Worm (Caenorhabditis elegans): ENCODE results near the gene fbxb-81.
"Not testable (repeated sequence)": the region's sequence is repeated elsewhere in the genome, so short reads cannot be mapped to it uniquely, and the experiment has no call there.

The fbxb-81 gene

DNA sequence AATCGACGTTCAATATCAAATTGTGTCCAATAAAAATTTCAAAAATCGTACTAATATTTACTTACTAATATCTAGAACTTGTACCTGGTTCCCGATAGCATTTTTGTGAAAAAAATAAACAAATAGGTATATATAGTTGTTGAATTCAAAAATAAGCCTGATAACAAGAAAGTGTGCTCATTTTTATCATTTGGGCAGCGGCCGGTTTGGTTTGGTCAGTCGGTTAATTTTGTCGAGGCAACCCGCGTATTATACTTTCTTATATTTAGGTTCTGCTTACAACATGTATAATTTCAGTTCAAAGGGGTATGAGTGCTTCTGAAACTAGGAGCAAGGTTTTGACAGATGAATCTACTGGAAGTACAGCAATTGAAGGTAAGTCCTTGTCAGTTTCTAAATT lies 10.4 kb downstream of the fbxb-81 start, which contains the start of the genes nhr-280 and C29F9.2:
Gene nhr-280 (minus strand): TSS at position 101 of the 400 bp plus-strand sequence.
Gene C29F9.2 (plus strand): TSS at position 298 of the 400 bp plus-strand sequence.
- TF ChIP-seq nhr-237 (tag; optimal IDR thresholded peaks at IDR 0.05) (no peak), ztf-4 (tag; optimal IDR thresholded peaks at IDR 0.05) (no peak), nhr-129 (tag; optimal IDR thresholded peaks at IDR 0.05) (no peak), Y55F3AM.14 (GFP tag; optimal IDR thresholded peaks at IDR 0.05) (no peak), C34F6.9 (tag; optimal IDR thresholded peaks at IDR 0.05) (no peak), ceh-82 (tag; optimal IDR thresholded peaks at IDR 0.05) (no peak), ztf-1 (GFP tag; conservative IDR thresholded peaks at IDR 0.05) (no peak), elt-3 (tag; optimal IDR thresholded peaks at IDR 0.05) (no peak), mab-5 (tag; optimal IDR thresholded peaks at IDR 0.05) (no peak), nhr-21 (tag; optimal IDR thresholded peaks at IDR 0.05) (no peak), unc-39 (tag; optimal IDR thresholded peaks at IDR 0.05) (no peak)

DNA sequence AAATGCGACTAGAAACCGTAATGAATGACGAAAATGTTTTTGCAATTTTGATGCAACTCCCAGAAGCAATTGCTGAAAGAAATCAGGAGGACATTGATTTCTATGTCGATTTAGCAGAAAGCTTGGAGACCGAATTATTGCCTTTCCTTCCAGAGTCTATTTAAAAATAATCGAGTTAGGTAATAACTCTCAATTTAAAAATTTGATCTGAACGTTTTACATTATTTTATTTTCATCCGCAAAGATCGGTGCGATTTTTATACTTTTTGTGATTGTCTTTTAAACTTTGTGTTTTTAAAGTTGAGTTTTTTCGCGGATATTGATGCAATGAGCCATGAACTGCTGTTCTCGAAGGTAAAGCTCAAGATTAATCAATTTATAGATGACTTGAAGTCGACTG lies 16.5 kb downstream of the fbxb-81 start, which contains the start of gene pals-23:
Gene pals-23 (plus strand): TSS at position 301 of the 400 bp plus-strand sequence.
- TF ChIP-seq egl-27 (tag; optimal IDR thresholded peaks at IDR 0.05): no peak

DNA sequence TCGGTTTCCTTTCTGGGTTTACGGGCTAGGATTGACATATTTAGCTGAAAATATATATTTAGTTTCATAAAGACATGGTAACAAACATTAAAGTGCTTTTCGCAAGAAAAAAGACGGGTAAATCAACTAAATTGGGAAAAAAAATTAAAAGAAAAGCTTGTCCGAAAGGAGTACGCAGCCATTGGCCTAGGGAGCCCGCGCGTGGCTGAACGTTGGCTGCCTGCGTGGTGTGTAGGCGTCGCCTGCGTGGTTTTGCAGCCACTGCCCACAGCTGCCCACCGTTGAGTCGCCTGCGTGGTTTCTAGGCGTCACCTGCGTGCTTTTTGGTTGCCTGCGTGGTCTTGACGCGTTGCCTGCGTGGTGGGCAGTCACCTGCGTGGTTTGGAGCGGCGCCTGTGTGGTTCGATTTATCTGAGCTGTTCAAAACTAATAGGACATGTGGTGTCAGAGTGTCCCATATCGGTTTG lies 19.0 kb downstream of the fbxb-81 start, which contains the start of gene C29F9.12:
Gene C29F9.12 (minus strand): TSS at position 51 of the 467 bp plus-strand sequence.
- TF ChIP-seq Y55F3AM.14 (GFP tag; optimal IDR thresholded peaks at IDR 0.05); mab-5 (tag; optimal IDR thresholded peaks at IDR 0.05); nhr-77 (tag; optimal IDR thresholded peaks at IDR 0.05): not testable (repeated sequence)

DNA sequence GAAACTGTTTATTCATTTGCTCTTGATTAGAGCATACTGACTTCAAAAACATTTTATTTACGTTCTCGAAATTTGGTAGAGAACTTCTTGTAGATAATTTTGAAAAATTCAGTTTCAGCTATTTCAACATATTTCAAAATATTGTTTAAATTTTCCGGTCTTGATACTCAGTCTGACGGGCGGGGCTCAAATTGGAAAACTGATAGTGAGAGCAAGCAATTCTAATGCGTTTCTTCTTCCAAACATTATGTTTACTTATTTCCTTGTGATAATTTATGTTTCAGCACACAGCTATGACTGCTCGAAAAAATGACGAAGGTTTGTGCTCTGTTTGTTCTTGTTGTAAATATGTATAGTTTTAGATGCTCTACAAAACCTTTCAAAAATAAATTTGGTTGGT lies 20.8 kb downstream of the fbxb-81 start, which contains the start of gene pals-24:
Gene pals-24 (plus strand): TSS at position 237 of the 400 bp plus-strand sequence.
- TF ChIP-seq F13H6.1 (tag; optimal IDR thresholded peaks at IDR 0.05): peak; percentile 8
- TF ChIP-seq sma-3 (GFP tag; optimal IDR thresholded peaks at IDR 0.05): no peak
- TF ChIP-seq aly-2 (tag; optimal IDR thresholded peaks at IDR 0.05): no peak
- peak; percentile 8 for TF ChIP-seq sma-9 (GFP tag; optimal IDR thresholded peaks at IDR 0.05)
- no peak for TF ChIP-seq sma-9 (tag; optimal IDR thresholded peaks at IDR 0.05)
- no peak for TF ChIP-seq ztf-4 (tag; optimal IDR thresholded peaks at IDR 0.05)
- no peak for TF ChIP-seq nhr-21 (tag; optimal IDR thresholded peaks at IDR 0.05)
- TF ChIP-seq gmeb-1 (tag; optimal IDR thresholded peaks at IDR 0.05): peak; percentile 26
- TF ChIP-seq blmp-1 (tag; optimal IDR thresholded peaks at IDR 0.05; ENCODE audit: insufficient read depth): no peak
- TF ChIP-seq crh-2 (tag; optimal IDR thresholded peaks at IDR 0.05): peak; percentile 16
- TF ChIP-seq zag-1 (tag; optimal IDR thresholded peaks at IDR 0.05): no peak
- TF ChIP-seq elt-1 (tag; optimal IDR thresholded peaks at IDR 0.05): no peak
- no peak for TF ChIP-seq nhr-10 (tag; optimal IDR thresholded peaks at IDR 0.05)
- no peak for TF ChIP-seq ZK546.5 (tag; optimal IDR thresholded peaks at IDR 0.05)
- no peak for TF ChIP-seq nhr-23 (tag; optimal IDR thresholded peaks at IDR 0.05)
- peak; percentile 84 for TF ChIP-seq fos-1 (tag; optimal IDR thresholded peaks at IDR 0.05)

DNA sequence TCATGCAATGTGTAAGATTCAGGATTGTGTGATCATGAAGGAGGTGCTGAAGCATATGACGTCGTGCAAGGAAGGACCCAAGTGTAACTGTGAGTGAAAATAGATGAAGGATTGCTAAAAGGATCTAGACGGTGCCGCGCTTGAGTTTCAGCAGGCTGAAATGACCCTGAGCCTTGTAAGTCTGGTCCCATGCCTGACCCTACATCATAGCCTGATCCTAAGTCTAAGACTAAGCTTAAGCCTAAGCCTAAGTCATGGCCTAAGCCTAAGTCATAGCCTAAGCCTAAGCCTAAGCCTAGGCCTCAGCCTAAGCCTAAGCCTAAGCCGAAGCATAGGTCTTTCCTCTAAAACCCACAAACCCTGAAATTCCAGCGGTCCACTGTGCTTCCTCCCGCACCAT lies 23.2 kb downstream of the fbxb-81 start:
- TF ChIP-seq C34F6.9 (tag; optimal IDR thresholded peaks at IDR 0.05): no peak
- TF ChIP-seq gmeb-1 (tag; optimal IDR thresholded peaks at IDR 0.05): no peak
- TF ChIP-seq nhr-10 (tag; optimal IDR thresholded peaks at IDR 0.05): no peak

- TF ChIP-seq ZK546.5 (tag; optimal IDR thresholded peaks at IDR 0.05) (no peak), ztf-4 (tag; optimal IDR thresholded peaks at IDR 0.05) (no peak), nhr-129 (tag; optimal IDR thresholded peaks at IDR 0.05) (no peak), ztf-1 (GFP tag; conservative IDR thresholded peaks at IDR 0.05) (no peak), gmeb-1 (tag; optimal IDR thresholded peaks at IDR 0.05) (no peak), nhr-12 (tag; optimal IDR thresholded peaks at IDR 0.05) (no peak), F13H6.1 (tag; optimal IDR thresholded peaks at IDR 0.05) (no peak), nhr-21 (tag; optimal IDR thresholded peaks at IDR 0.05) (no peak), aly-2 (tag; optimal IDR thresholded peaks at IDR 0.05) (no peak), mdl-1 (tag; optimal IDR thresholded peaks at IDR 0.05) (no peak), elt-3 (tag; optimal IDR thresholded peaks at IDR 0.05) (no peak)
Observed at ce11 chrIII:117210-117609, 23.8 kb downstream of the fbxb-81 start, which contains the start of gene C29F9.5. Gene C29F9.5, plus strand, starts transcription at chrIII:117510.

DNA sequence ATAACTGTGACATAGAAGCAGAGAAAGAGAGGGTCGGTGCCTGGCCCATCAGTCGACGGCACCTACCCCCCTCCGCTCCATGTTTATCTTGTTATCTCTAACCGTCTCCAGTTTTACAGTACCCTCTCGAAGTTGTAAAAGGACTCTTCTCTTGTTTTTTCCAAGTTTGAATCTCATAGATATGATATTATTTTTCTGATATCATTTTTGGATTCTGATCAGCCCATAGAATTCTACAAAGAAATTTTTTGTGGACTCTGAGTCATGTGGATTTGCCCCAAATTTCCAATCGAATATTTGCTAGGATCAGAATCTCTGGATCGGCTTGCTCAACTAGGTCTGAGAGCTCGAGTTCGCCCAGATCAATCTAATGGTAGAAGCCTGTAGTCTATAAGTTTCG lies 26.4 kb downstream of the fbxb-81 start, which contains the start of gene C29F9.6:
Gene C29F9.6 (plus strand): TSS at position 301 of the 400 bp plus-strand sequence.
- TF ChIP-seq mab-5 (tag; optimal IDR thresholded peaks at IDR 0.05): no peak
- TF ChIP-seq elt-3 (tag; optimal IDR thresholded peaks at IDR 0.05): no peak
- TF ChIP-seq nhr-25 (tag; optimal IDR thresholded peaks at IDR 0.05): no peak
- no peak for TF ChIP-seq nhr-237 (tag; optimal IDR thresholded peaks at IDR 0.05)
- no peak for TF ChIP-seq R02D3.7 (tag; optimal IDR thresholded peaks at IDR 0.05)
- no peak for TF ChIP-seq lin-39 (tag; optimal IDR thresholded peaks at IDR 0.05)
- TF ChIP-seq mbf-1 (tag; optimal IDR thresholded peaks at IDR 0.05): no peak
- TF ChIP-seq sem-4 (tag; optimal IDR thresholded peaks at IDR 0.05): no peak
- no peak for TF ChIP-seq crh-2 (tag; optimal IDR thresholded peaks at IDR 0.05)
